Worm (Caenorhabditis elegans) whole organism, L1 larva: ENCODE measurements around the gene mlp-1.

Experiments used
- blmp-1 ChIP-seq: fragments of 150-350 bp; optimal IDR thresholded peaks from 2 replicates; lab custom pipeline; 2014; ENCODE audit warnings: missing biosample characterization, missing genetic modification characterization
- ceh-82 ChIP-seq, 3 experiments: fragments of 150-350 bp in 1 of 3; sonication (generic microtip) in 2 of 3; optimal IDR thresholded peaks; 2 replicates each; lab custom pipeline; 2014 to 2017; ENCODE audit warnings: missing biosample characterization in 3 of 3, missing genetic modification characterization in 3 of 3
- lin-15B ChIP-seq: fragments of 150-350 bp; sonication (generic microtip); optimal IDR thresholded peaks from 3 replicates; lab custom pipeline; 2014; ENCODE audit warnings: missing biosample characterization, missing genetic modification characterization
- mdl-1 ChIP-seq, 2 experiments: fragments of 150-350 bp; optimal IDR thresholded peaks; 2 replicates each; lab custom pipeline; 2014 to 2017; ENCODE audit warnings: missing biosample characterization in 2 of 2, missing genetic modification characterization in 2 of 2, inconsistent platforms in 1 of 2
- unc-62 ChIP-seq: fragments of 150-350 bp; optimal IDR thresholded peaks from 2 replicates; lab custom pipeline; 2014; ENCODE audit warnings: missing biosample characterization, missing genetic modification reagents, missing genetic modification characterization

ce11 chrIII:5932853-5933252 lies 42.0 kb downstream of the mlp-1 start, which contains the start of gene zmp-1:
- TF ChIP-seq ceh-82 (tag; optimal IDR thresholded peaks at IDR 0.05; lab: Kevin White, UChicago) (no peak), mdl-1 (tag; optimal IDR thresholded peaks at IDR 0.05; lab: Kevin White, UChicago) (no peak), blmp-1 (tag; lab: Kevin White, UChicago) (no peak), lin-15B (tag; lab: Kevin White, UChicago) (no peak), unc-62 (no peak)
